Worm (Caenorhabditis elegans) whole organism, young adult: ENCODE measurements around the gene C38C6.3.

ENCODE experiments used
- B0019.2 ChIP-seq: fragments of 200-800 bp; sonication (Bioruptor generic); conservative IDR thresholded peaks from 2 replicates; pipeline ENCODE4 v1.3.6; 2022; ENCODE audit warnings: missing genetic modification reagents, missing genetic modification characterization, missing compliant biosample characterization
- B0035.1 ChIP-seq: sonication (generic microtip); optimal IDR thresholded peaks from 2 replicates; lab custom pipeline; 2016; ENCODE audit warnings: missing genetic modification characterization, mild to moderate bottlenecking, missing compliant biosample characterization, missing genotype, missing genetic modification reagents
- F37B4.10 ChIP-seq: fragments of 200-800 bp; sonication (Bioruptor generic); IDR thresholded peaks from 2 replicates; pipeline ENCODE4 v1.3.6; 2022; ENCODE audit warnings: missing genetic modification characterization, missing compliant biosample characterization
- F39B2.1 ChIP-seq: fragments of 200-800 bp; sonication (Bioruptor generic); IDR thresholded peaks from 2 replicates; pipeline ENCODE4 v1.3.6; 2022; ENCODE audit warnings: missing genetic modification reagents, missing genetic modification characterization, missing compliant biosample characterization
- F57C9.4 ChIP-seq: sonication (generic microtip); optimal IDR thresholded peaks from 2 replicates; lab custom pipeline; 2017; ENCODE audit warnings: mild to moderate bottlenecking, missing genetic modification characterization, missing compliant biosample characterization
- T07F8.4 ChIP-seq: sonication (generic microtip); optimal IDR thresholded peaks from 2 replicates; lab custom pipeline; 2016; ENCODE audit warnings: mild to moderate bottlenecking, missing genetic modification characterization, moderate library complexity, missing compliant biosample characterization
- T26A5.8 ChIP-seq: sonication (generic microtip); optimal IDR thresholded peaks from 2 replicates; lab custom pipeline; 2016; ENCODE audit warnings: missing genetic modification characterization, missing compliant biosample characterization
- Y53F4B.3 ChIP-seq: fragments of 200-800 bp; sonication (Bioruptor generic); IDR thresholded peaks from 2 replicates; pipeline ENCODE4 v1.3.6; 2022; ENCODE audit warnings: missing genetic modification reagents, missing genetic modification characterization, missing compliant biosample characterization
- Y53G8AR.9 ChIP-seq: fragments of 200-800 bp; sonication (Bioruptor generic); conservative IDR thresholded peaks from 2 replicates; pipeline ENCODE4 v1.3.6; 2022; ENCODE audit warnings: missing genetic modification reagents, missing genetic modification characterization, missing compliant biosample characterization
- Y95B8A.8 ChIP-seq: fragments of 200-800 bp; sonication (Bioruptor generic); IDR thresholded peaks from 2 replicates; pipeline ENCODE4 v1.3.6; 2022; ENCODE audit warnings: missing genetic modification reagents, missing genetic modification characterization, missing compliant biosample characterization
- ZK185.1 ChIP-seq: sonication (generic microtip); optimal IDR thresholded peaks from 2 replicates; lab custom pipeline; 2016; ENCODE audit warnings: mild to moderate bottlenecking, missing genetic modification characterization, missing compliant biosample characterization; ENCODE audit not compliant: poor library complexity, severe bottlenecking
- aptf-2 ChIP-seq: fragments of 200-800 bp; sonication (Bioruptor generic); conservative IDR thresholded peaks from 2 replicates; pipeline ENCODE4 v1.3.6; 2022; ENCODE audit warnings: missing genetic modification reagents, missing genetic modification characterization, missing compliant biosample characterization
- athp-1 ChIP-seq: sonication (generic microtip); optimal IDR thresholded peaks from 2 replicates; lab custom pipeline; 2017; ENCODE audit warnings: mild to moderate bottlenecking, missing genetic modification characterization, missing compliant biosample characterization
- attf-3 ChIP-seq: fragments of 200-800 bp; sonication (Bioruptor generic); conservative IDR thresholded peaks from 2 replicates; pipeline ENCODE4 v1.3.6; 2022; ENCODE audit warnings: missing genetic modification reagents, missing genetic modification characterization, missing compliant biosample characterization
- attf-5 ChIP-seq: fragments of 200-800 bp; sonication (Bioruptor generic); optimal IDR thresholded peaks from 2 replicates; lab custom pipeline; 2018; ENCODE audit warnings: mild to moderate bottlenecking, missing genetic modification characterization, missing compliant biosample characterization
- bed-2 ChIP-seq: fragments of 200-800 bp; sonication (Bioruptor generic); IDR thresholded peaks from 2 replicates; pipeline ENCODE4 v1.3.6; 2022; ENCODE audit warnings: missing genetic modification reagents, missing genetic modification characterization, missing compliant biosample characterization
- cebp-2 ChIP-seq: fragments of 200-800 bp; sonication (Bioruptor generic); IDR thresholded peaks from 2 replicates; pipeline ENCODE4 v1.3.6; 2022; ENCODE audit warnings: missing genetic modification characterization, missing compliant biosample characterization
- ceh-27 ChIP-seq: fragments of 200-800 bp; sonication (Bioruptor generic); optimal IDR thresholded peaks from 2 replicates; lab custom pipeline; 2018; ENCODE audit warnings: mild to moderate bottlenecking, missing genetic modification characterization, moderate library complexity, missing compliant biosample characterization
- ceh-58 ChIP-seq: fragments of 200-800 bp; sonication (Bioruptor generic); IDR thresholded peaks from 2 replicates; pipeline ENCODE4 v1.3.6; 2022; ENCODE audit warnings: missing genetic modification characterization, missing compliant biosample characterization
- ceh-91 ChIP-seq: fragments of 200-800 bp; sonication (Bioruptor generic); IDR thresholded peaks from 2 replicates; pipeline ENCODE4 v1.3.6; 2022; ENCODE audit warnings: missing genetic modification reagents, missing genetic modification characterization, missing compliant biosample characterization
- chd-7 ChIP-seq: sonication (generic microtip); optimal IDR thresholded peaks from 2 replicates; lab custom pipeline; 2016; ENCODE audit warnings: mild to moderate bottlenecking, missing genetic modification characterization, moderate library complexity, missing compliant biosample characterization
- dpl-1 ChIP-seq: fragments of 150-350 bp; optimal IDR thresholded peaks from 2 replicates; lab custom pipeline; 2014; ENCODE audit warnings: missing biosample characterization, missing genetic modification reagents, missing genetic modification characterization
- efl-1 ChIP-seq: fragments of 150-350 bp; optimal IDR thresholded peaks from 2 replicates; lab custom pipeline; 2014; ENCODE audit warnings: missing biosample characterization, missing genetic modification reagents, missing genetic modification characterization
- egl-44 ChIP-seq: fragments of 200-800 bp; sonication (Bioruptor generic); IDR thresholded peaks from 2 replicates; pipeline ENCODE4 v1.3.6; 2022; ENCODE audit warnings: missing genetic modification reagents, missing genetic modification characterization, missing compliant biosample characterization
- ekl-4 ChIP-seq: fragments of 200-800 bp; sonication (Bioruptor generic); IDR thresholded peaks from 2 replicates; pipeline ENCODE4 v1.3.6; 2022; ENCODE audit warnings: missing genetic modification reagents, missing genetic modification characterization, missing compliant biosample characterization
- him-1 ChIP-seq: sonication (generic microtip); optimal IDR thresholded peaks from 2 replicates; lab custom pipeline; 2016; ENCODE audit warnings: missing genotype, missing genetic modification reagents, missing genetic modification characterization, missing compliant biosample characterization
- lag-1 ChIP-seq: fragments of 200-800 bp; sonication (Bioruptor generic); IDR thresholded peaks from 2 replicates; pipeline ENCODE4 v1.3.6; 2022; ENCODE audit warnings: missing genetic modification reagents, missing genetic modification characterization, missing compliant biosample characterization
- let-607 ChIP-seq, 2 experiments: fragments of 200-800 bp in 1 of 2; sonication (Bioruptor generic) in 1 of 2; sonication (generic microtip) in 1 of 2; optimal IDR thresholded peaks; 2 replicates each; lab custom pipeline; 2016 to 2018; ENCODE audit warnings: mild to moderate bottlenecking in 2 of 2, missing compliant biosample characterization in 2 of 2, missing genetic modification characterization in 2 of 2, moderate library complexity in 2 of 2, missing genotype in 1 of 2
- lin-35 ChIP-seq, 3 experiments: fragments of 150-350 bp in 2 of 3; sonication (generic microtip) in 1 of 3; optimal IDR thresholded peaks; 2 replicates each; lab custom pipeline; 2014 to 2018; ENCODE audit warnings: missing biosample characterization in 3 of 3, missing genetic modification characterization in 3 of 3, missing genetic modification reagents in 3 of 3
- lin-40 ChIP-seq: sonication (generic microtip); optimal IDR thresholded peaks from 2 replicates; lab custom pipeline; 2016; ENCODE audit warnings: missing genetic modification characterization, mild to moderate bottlenecking, missing compliant biosample characterization, missing genotype, missing genetic modification reagents
- lsl-1 ChIP-seq: fragments of 200-800 bp; sonication (Bioruptor generic); optimal IDR thresholded peaks from 2 replicates; lab custom pipeline; 2018; ENCODE audit warnings: mild to moderate bottlenecking, missing genetic modification characterization, moderate library complexity, missing compliant biosample characterization
- lsy-27 ChIP-seq: sonication (generic microtip); optimal IDR thresholded peaks from 2 replicates; lab custom pipeline; 2017; ENCODE audit warnings: missing genetic modification characterization, mild to moderate bottlenecking, missing compliant biosample characterization, antibody characterized with exemption, missing genotype, borderline replicate concordance; ENCODE audit not compliant: insufficient read depth
- madf-6 ChIP-seq: fragments of 200-800 bp; sonication (Bioruptor generic); IDR thresholded peaks from 2 replicates; pipeline ENCODE4 v1.3.6; 2022; ENCODE audit warnings: missing genetic modification reagents, missing genetic modification characterization, missing compliant biosample characterization
- madf-8 ChIP-seq: fragments of 200-800 bp; sonication (Bioruptor generic); conservative IDR thresholded peaks from 2 replicates; pipeline ENCODE4 v1.3.6; 2022; ENCODE audit warnings: missing genetic modification reagents, missing genetic modification characterization, missing compliant biosample characterization
- mcd-1 ChIP-seq: fragments of 200-800 bp; sonication (Bioruptor generic); IDR thresholded peaks from 2 replicates; pipeline ENCODE4 v1.3.6; 2022; ENCODE audit warnings: missing genetic modification reagents, missing genetic modification characterization, missing compliant biosample characterization
- nfya-2 ChIP-seq: fragments of 200-800 bp; sonication (Bioruptor generic); IDR thresholded peaks from 2 replicates; pipeline ENCODE4 v1.3.6; 2022; ENCODE audit warnings: missing genetic modification reagents, missing genetic modification characterization, missing compliant biosample characterization
- nfyb-1 ChIP-seq: fragments of 200-800 bp; sonication (Bioruptor generic); IDR thresholded peaks from 2 replicates; pipeline ENCODE4 v1.3.6; 2022; ENCODE audit warnings: missing genetic modification reagents, missing genetic modification characterization, missing compliant biosample characterization
- nhr-27 ChIP-seq: fragments of 200-800 bp; sonication (Bioruptor generic); optimal IDR thresholded peaks from 2 replicates; lab custom pipeline; 2018; ENCODE audit warnings: mild to moderate bottlenecking, missing genetic modification characterization, moderate library complexity, missing compliant biosample characterization
- nhr-90 ChIP-seq: sonication (generic microtip); optimal IDR thresholded peaks from 2 replicates; lab custom pipeline; 2016; ENCODE audit warnings: missing genotype, mild to moderate bottlenecking, missing genetic modification characterization, missing compliant biosample characterization
- pbrm-1 ChIP-seq: fragments of 200-800 bp; sonication (Bioruptor generic); IDR thresholded peaks from 2 replicates; pipeline ENCODE4 v1.3.6; 2022; ENCODE audit warnings: missing genetic modification reagents, missing genetic modification characterization, missing compliant biosample characterization
- sea-2 ChIP-seq: fragments of 200-800 bp; sonication (Bioruptor generic); IDR thresholded peaks from 2 replicates; pipeline ENCODE4 v1.3.6; 2022; ENCODE audit warnings: missing genetic modification characterization, missing compliant biosample characterization
- tbp1 ChIP-seq: fragments of 200-800 bp; sonication (Bioruptor generic); optimal IDR thresholded peaks from 2 replicates; lab custom pipeline; 2018; ENCODE audit warnings: mild to moderate bottlenecking, missing genetic modification characterization, missing compliant biosample characterization
- xnd-1 ChIP-seq: sonication (generic microtip); optimal IDR thresholded peaks from 2 replicates; lab custom pipeline; 2016; ENCODE audit warnings: missing genotype, missing genetic modification reagents, missing genetic modification characterization, missing compliant biosample characterization
- zfh-2 ChIP-seq: fragments of 200-800 bp; sonication (Bioruptor generic); conservative IDR thresholded peaks from 2 replicates; pipeline ENCODE4 v1.3.6; 2022; ENCODE audit warnings: missing genetic modification reagents, missing genetic modification characterization, missing compliant biosample characterization
- ztf-18 ChIP-seq: sonication (generic microtip); optimal IDR thresholded peaks from 2 replicates; lab custom pipeline; 2016; ENCODE audit warnings: missing genotype, mild to moderate bottlenecking, missing genetic modification characterization, missing compliant biosample characterization
- ztf-26 ChIP-seq: sonication (generic microtip); optimal IDR thresholded peaks from 2 replicates; lab custom pipeline; 2017; ENCODE audit warnings: missing genetic modification characterization, missing compliant biosample characterization
- ztf-28 ChIP-seq: fragments of 200-800 bp; sonication (Bioruptor generic); IDR thresholded peaks from 2 replicates; pipeline ENCODE4 v1.3.6; 2022; ENCODE audit warnings: missing genetic modification reagents, missing genetic modification characterization, missing compliant biosample characterization
- ztf-3 ChIP-seq: fragments of 200-800 bp; sonication (Bioruptor generic); optimal IDR thresholded peaks from 2 replicates; lab custom pipeline; 2018; ENCODE audit warnings: mild to moderate bottlenecking, missing genetic modification characterization, missing compliant biosample characterization

Gene C38C6.3

DNA sequence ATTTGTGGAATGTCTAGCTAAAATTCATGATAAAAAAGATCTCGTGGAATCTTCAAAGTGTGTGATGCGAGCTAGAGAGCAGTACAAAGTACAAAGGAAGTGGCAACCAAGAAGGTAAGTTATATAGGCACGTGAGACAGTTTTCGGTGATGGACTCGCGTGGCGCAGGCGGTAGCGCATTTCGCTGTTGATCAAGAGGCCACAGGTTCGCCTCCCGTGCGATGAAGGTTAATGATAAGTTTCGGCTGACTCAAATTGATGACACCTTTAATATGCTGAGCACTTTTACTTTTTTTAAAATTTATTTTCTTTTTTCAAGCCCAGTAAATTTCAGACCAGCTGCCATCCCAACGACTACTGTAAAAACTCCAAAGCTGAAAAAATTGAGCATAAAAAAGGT, 16.0 kb upstream of the C38C6.3 start (continued):
- TF ChIP-seq lin-35 (GFP tag; optimal IDR thresholded peaks at IDR 0.05; lab: Kevin White, UChicago) (no peak), chd-7 (tag; lab: Kevin White, UChicago) (peak; percentile 53), ztf-18 (tag; lab: Kevin White, UChicago) (peak; percentile 70), aptf-2 (GFP tag; lab: Robert Waterston, UW) (no peak), nhr-90 (tag; lab: Kevin White, UChicago) (peak; percentile 95), attf-5 (GFP tag; lab: Kevin White, UChicago) (peak; percentile 49), egl-44 (GFP tag; lab: Robert Waterston, UW) (peak; percentile 66; the same call in 1 of the 2 replicates), cebp-2 (GFP tag; lab: Robert Waterston, UW) (peak; percentile 88; the same call in 1 of the 2 replicates), ceh-27 (peak; percentile 59), nfya-2 (GFP tag; lab: Robert Waterston, UW) (no peak), ekl-4 (GFP tag; lab: Robert Waterston, UW) (peak; percentile 69; the same call in 1 of the 2 replicates), ZK185.1 (peak; percentile 66), Y53F4B.3 (GFP tag; lab: Robert Waterston, UW) (no peak), zfh-2 (GFP tag; lab: Robert Waterston, UW) (no peak), ceh-58 (no peak), efl-1 (GFP tag; lab: Kevin White, UChicago) (no peak), let-607 (tag; optimal IDR thresholded peaks at IDR 0.05; lab: Kevin White, UChicago) (peak in 1 of 2 experiments; percentile 26), nfyb-1 (GFP tag; lab: Robert Waterston, UW) (peak; percentile 89), attf-3 (GFP tag; lab: Robert Waterston, UW) (no peak), Y95B8A.8 (GFP tag; lab: Robert Waterston, UW) (0 out of 2 replicates have a peak, but pooled peaks have one; percentile 16), B0019.2 (0 out of 2 replicates have a peak, but pooled peaks have one; percentile 14), bed-2 (peak; percentile 64; the same call in 1 of the 2 replicates), tbp1 (GFP tag; lab: Kevin White, UChicago) (peak; percentile 90), ztf-28 (GFP tag; lab: Robert Waterston, UW) (peak; percentile 50; the same call in 1 of the 2 replicates), ztf-3 (GFP tag; lab: Kevin White, UChicago) (no peak), him-1 (tag; lab: Kevin White, UChicago) (peak; percentile 64), T26A5.8 (tag; lab: Kevin White, UChicago) (no peak), athp-1 (peak; percentile 69), dpl-1 (GFP tag; lab: Kevin White, UChicago) (no peak), T07F8.4 (tag; lab: Kevin White, UChicago) (peak; percentile 67), Y53G8AR.9 (GFP tag; lab: Robert Waterston, UW) (peak; percentile 57; the same call in 1 of the 2 replicates), sea-2 (GFP tag; lab: Robert Waterston, UW) (no peak), lsy-27 (tag; lab: Kevin White, UChicago) (peak; percentile 3), mcd-1 (GFP tag; lab: Robert Waterston, UW) (peak; percentile 55), lag-1 (no peak), lin-40 (tag; lab: Kevin White, UChicago) (peak; percentile 12), madf-8 (GFP tag; lab: Robert Waterston, UW) (no peak; the same call in 1 of the 2 replicates), F37B4.10 (GFP tag; lab: Robert Waterston, UW) (no peak), ztf-26 (tag; lab: Kevin White, UChicago) (peak; percentile 54), nhr-27 (tag; lab: Kevin White, UChicago) (no peak), lsl-1 (GFP tag; lab: Kevin White, UChicago) (peak; percentile 44), madf-6 (GFP tag; lab: Robert Waterston, UW) (peak; percentile 72), F39B2.1 (GFP tag; lab: Robert Waterston, UW) (no peak), xnd-1 (tag; lab: Kevin White, UChicago) (no peak), pbrm-1 (GFP tag; lab: Robert Waterston, UW) (peak; percentile 46; the same call in 1 of the 2 replicates), ceh-91 (GFP tag; lab: Robert Waterston, UW) (no peak), B0035.1 (tag; lab: Kevin White, UChicago) (no peak), F57C9.4 (tag; lab: Kevin White, UChicago) (peak; percentile 15)
